Fruit fly (Drosophila melanogaster) S2 (cell line): ENCODE results near the gene Mettl14.

Experiments
- CG8478 ChIP-seq: fragments of >200 bp; optimal IDR thresholded peaks from 2 replicates; lab custom pipeline; 2018
- CTCF ChIP-seq, 2 experiments: fragments of >200 bp; optimal IDR thresholded peaks; 2 replicates each; lab custom pipeline; 2018

DNA sequence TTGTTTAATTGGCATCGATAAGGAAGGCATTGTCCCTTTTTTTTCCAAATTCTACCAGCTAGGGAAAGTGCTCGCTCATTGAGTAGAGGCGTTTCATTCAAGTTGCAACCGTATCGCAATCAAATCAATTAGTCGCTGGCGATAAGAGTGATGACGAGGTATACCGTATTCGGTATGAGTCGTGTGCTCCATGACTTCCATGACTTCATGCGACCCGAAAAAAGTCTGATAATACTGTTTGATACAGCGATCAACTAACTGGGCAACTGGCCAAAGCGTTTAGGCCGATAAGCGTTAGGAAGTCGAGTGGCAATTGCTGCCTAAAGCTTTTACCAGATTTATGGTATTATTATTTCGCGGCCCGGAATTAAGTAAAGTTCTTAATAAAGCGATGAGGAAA lies 36.3 kb downstream of the Mettl14 start:
- no peak for TF ChIP-seq CG8478 (lab: Kevin White, UChicago)
- no peak for TF ChIP-seq CTCF (optimal IDR thresholded peaks at IDR 0.05; lab: Kevin White, UChicago)
